Fruit fly (Drosophila melanogaster): Measurements from ENCODE around the gene CG9922.

Gene CG9922

DNA sequence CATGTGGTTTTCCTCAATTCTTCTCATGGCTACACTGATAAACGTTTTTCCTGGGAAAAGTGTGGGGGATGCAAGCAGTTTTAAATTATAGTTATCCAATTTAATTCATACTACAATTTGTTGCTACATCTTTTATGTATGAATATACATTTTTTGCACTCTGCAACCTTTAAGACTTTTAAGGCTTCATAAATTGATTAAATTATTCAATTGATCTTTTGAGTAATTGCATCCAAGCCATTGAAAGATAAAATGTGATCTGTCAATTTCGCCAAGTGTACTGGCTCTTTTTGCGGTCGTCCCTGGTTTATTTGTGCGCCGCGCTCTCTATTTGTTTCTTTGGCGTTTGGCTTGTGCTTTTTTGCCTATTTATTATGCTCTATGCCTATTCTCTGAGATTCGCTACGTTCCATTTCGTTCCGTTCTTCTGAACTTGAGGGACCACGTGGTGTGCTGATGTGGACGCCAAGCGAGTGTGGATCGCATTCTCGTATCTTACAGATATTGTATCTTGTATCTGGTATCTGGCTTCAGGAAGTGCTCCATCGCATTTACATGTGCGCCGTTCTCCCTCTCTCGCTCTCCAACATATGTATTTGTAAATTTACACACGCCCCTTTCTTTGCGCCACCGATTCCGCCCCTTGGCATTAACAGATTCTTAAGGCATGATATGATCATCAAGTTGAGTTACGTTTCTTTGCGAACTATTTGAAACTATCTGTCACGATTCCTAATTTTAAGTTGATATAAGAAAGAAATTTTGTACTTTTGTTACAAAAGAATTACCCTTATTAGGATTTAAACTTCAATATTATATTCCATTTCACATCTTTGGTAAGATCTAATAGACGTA, 16.2 kb upstream of the CG9922 start (continued):
- TF ChIP-seq Doc2 (GFP tag; IDR thresholded peaks at IDR 0.05) = peak; percentile 40; the same call in 1 of the 2 replicates
- TF ChIP-seq CG17612 (GFP tag; IDR thresholded peaks at IDR 0.05) = peak; percentile 53; the same call in 1 of the 2 replicates
- TF ChIP-seq CG12659 (GFP tag; optimal IDR thresholded peaks at IDR 0.05) = peak; percentile 92
- peak; percentile 50; the same call in 1 of the 2 replicates for TF ChIP-seq GATAe (GFP tag; conservative IDR thresholded peaks at IDR 0.05)
- TF ChIP-seq CG12155 (GFP tag; optimal IDR thresholded peaks at IDR 0.05) = peak; percentile 83
- peak; percentile 9 for TF ChIP-seq oc (tag; optimal IDR thresholded peaks at IDR 0.05)
- peak; percentile 55 for TF ChIP-seq ftz-f1 (GFP tag; optimal IDR thresholded peaks at IDR 0.05)
- TF ChIP-seq fd96Cb (tag; optimal IDR thresholded peaks at IDR 0.05) = peak; percentile 70
- peak; percentile 13 for TF ChIP-seq twi (tag; optimal IDR thresholded peaks at IDR 0.05)
- TF ChIP-seq CG8765 (GFP tag; IDR thresholded peaks at IDR 0.05) = peak; percentile 52; the same call in 1 of the 2 replicates
- TF ChIP-seq CG33213 (GFP tag; optimal IDR thresholded peaks at IDR 0.05) = peak; percentile 71
- TF ChIP-seq ATbp (GFP tag; optimal IDR thresholded peaks at IDR 0.05) = peak; percentile 63
- TF ChIP-seq sna (GFP tag; IDR thresholded peaks at IDR 0.05; ENCODE audit: partially characterized antibody) = no peak
- TF ChIP-seq Vsx1 (GFP tag; optimal IDR thresholded peaks at IDR 0.05) = peak; percentile 55
- TF ChIP-seq CG12219 (GFP tag; optimal IDR thresholded peaks at IDR 0.05) = peak; percentile 66
- TF ChIP-seq CG11696 (GFP tag; IDR thresholded peaks at IDR 0.05) = peak; percentile 60
- peak; percentile 71; the same call in 1 of the 2 replicates for TF ChIP-seq CG32767 (GFP tag; IDR thresholded peaks at IDR 0.05)
- TF ChIP-seq CG7745 (tag; optimal IDR thresholded peaks at IDR 0.05) = no peak
- TF ChIP-seq CG8290 (GFP tag; optimal IDR thresholded peaks at IDR 0.05) = no peak
- TF ChIP-seq CG8290 (tag; optimal IDR thresholded peaks at IDR 0.05) = peak in 1 of 2 experiments; percentile 81
- no peak for TF ChIP-seq pan (optimal IDR thresholded peaks at IDR 0.05)
- TF ChIP-seq pan (GFP tag; optimal IDR thresholded peaks at IDR 0.05 in 1 of 2, IDR thresholded peaks at IDR 0.05 in 1 of 2) = peak in 1 of 2 experiments; percentile 85
- peak; percentile 16 for TF ChIP-seq trem (tag; optimal IDR thresholded peaks at IDR 0.05)
- no peak for TF ChIP-seq hth (optimal IDR thresholded peaks at IDR 0.05)
- peak; percentile 91 for TF ChIP-seq Fer3 (tag; optimal IDR thresholded peaks at IDR 0.05)
- TF ChIP-seq dan (GFP tag; IDR thresholded peaks at IDR 0.05) = no peak
- TF ChIP-seq pita (GFP tag; optimal IDR thresholded peaks at IDR 0.05) = no peak
- peak; percentile 46 for TF ChIP-seq sd (tag; optimal IDR thresholded peaks at IDR 0.05)
- no peak for TF ChIP-seq CG17186 (GFP tag; optimal IDR thresholded peaks at IDR 0.05)
- TF ChIP-seq CG30431 (GFP tag; optimal IDR thresholded peaks at IDR 0.05) = peak; percentile 61
- TF ChIP-seq CG4282 (GFP tag; optimal IDR thresholded peaks at IDR 0.05) = peak; percentile 44
- TF ChIP-seq CG3065 (GFP tag; optimal IDR thresholded peaks at IDR 0.05) = no peak
- no peak for TF ChIP-seq CG43689 (GFP tag; IDR thresholded peaks at IDR 0.05)
- TF ChIP-seq CG17328 (GFP tag; IDR thresholded peaks at IDR 0.05) = peak; percentile 58; the same call in 1 of the 2 replicates
- TF ChIP-seq Adf1 (GFP tag; IDR thresholded peaks at IDR 0.05) = peak; percentile 75
- TF ChIP-seq CG32532 (GFP tag; IDR thresholded peaks at IDR 0.05) = peak; percentile 95
- TF ChIP-seq dimm (GFP tag; IDR thresholded peaks at IDR 0.05) = no peak
- TF ChIP-seq Gsc (GFP tag; IDR thresholded peaks at IDR 0.05) = no peak
- peak; percentile 85; the same call in 1 of the 2 replicates for TF ChIP-seq CG6689 (GFP tag; IDR thresholded peaks at IDR 0.05)
- peak; percentile 43 to 84 for TF ChIP-seq bsh (GFP tag; optimal IDR thresholded peaks at IDR 0.05)
- peak; percentile 91 for TF ChIP-seq Ptx1 (GFP tag; IDR thresholded peaks at IDR 0.05)
- no peak for TF ChIP-seq crol (GFP tag; IDR thresholded peaks at IDR 0.05)
- TF ChIP-seq CG10543 (GFP tag; optimal IDR thresholded peaks at IDR 0.05) = peak; percentile 75
- TF ChIP-seq Lim3 (GFP tag; IDR thresholded peaks at IDR 0.05) = 0 out of 2 replicates have a peak, but pooled peaks have one; percentile 53
- peak; percentile 11 for TF ChIP-seq YL-1 (GFP tag; optimal IDR thresholded peaks at IDR 0.05)
- TF ChIP-seq Bgb (GFP tag; IDR thresholded peaks at IDR 0.05; ENCODE audit: partially characterized antibody) = no peak
- TF ChIP-seq Sox100B (GFP tag; optimal IDR thresholded peaks at IDR 0.05) = peak; percentile 76
- TF ChIP-seq CG9215 (GFP tag; IDR thresholded peaks at IDR 0.05) = peak; percentile 93
- TF ChIP-seq CG16863 (GFP tag; optimal IDR thresholded peaks at IDR 0.05) = peak; percentile 71
